Fruit fly (Drosophila melanogaster) whole organism, embryonic: ENCODE measurements around the gene Drice.
A peak's percentile ranks its signal among the peaks of the same experiment; 100 is the strongest.

Source experiments
- Atf-2 ChIP-seq: fragments of 200-800 bp; sonication (Bioruptor generic); optimal IDR thresholded peaks from 2 replicates; lab custom pipeline; 2016; ENCODE audit warnings: missing biosample characterization, missing genetic modification characterization
- CG10147 ChIP-seq: fragments of 200-800 bp; sonication (Bioruptor generic); optimal IDR thresholded peaks from 2 replicates; lab custom pipeline; 2019; ENCODE audit warnings: missing biosample characterization, mild to moderate bottlenecking, missing genetic modification characterization, moderate library complexity
- CG10274 ChIP-seq: fragments of 200-800 bp; sonication (Bioruptor generic); optimal IDR thresholded peaks from 3 replicates; lab custom pipeline; 2017; ENCODE audit warnings: missing biosample characterization, mild to moderate bottlenecking, missing genetic modification characterization
- CG10654 ChIP-seq: fragments of 200-800 bp; sonication (Bioruptor generic); optimal IDR thresholded peaks from 2 replicates; lab custom pipeline; 2016; ENCODE audit warnings: missing biosample characterization, missing genetic modification characterization
- CG11456 ChIP-seq: fragments of 200-800 bp; sonication (Bioruptor generic); IDR thresholded peaks from 3 replicates; pipeline ENCODE4 v1.3.6; 2022; ENCODE audit warnings: missing biosample characterization, missing genetic modification characterization
- CG13424 ChIP-seq: fragments of 200-800 bp; sonication (Bioruptor generic); optimal IDR thresholded peaks from 2 replicates; lab custom pipeline; 2019; ENCODE audit warnings: missing biosample characterization, mild to moderate bottlenecking, missing genetic modification characterization, moderate library complexity
- CG14441 ChIP-seq: fragments of 200-800 bp; sonication (Bioruptor generic); IDR thresholded peaks from 2 replicates; pipeline ENCODE4 v1.3.6; 2022; ENCODE audit warnings: missing biosample characterization, missing genetic modification characterization
- CG14710 ChIP-seq: fragments of 200-800 bp; sonication (Bioruptor generic); optimal IDR thresholded peaks from 3 replicates; lab custom pipeline; 2019; ENCODE audit warnings: missing biosample characterization, mild to moderate bottlenecking, missing genetic modification characterization, moderate library complexity
- CG14860 ChIP-seq: fragments of 200-800 bp; sonication (Bioruptor generic); IDR thresholded peaks from 3 replicates; pipeline ENCODE4 v1.3.6; 2022; ENCODE audit warnings: missing biosample characterization, missing genetic modification characterization; ENCODE audit not compliant: partially characterized antibody
- CG15011 ChIP-seq: fragments of 200-800 bp; sonication (Bioruptor generic); optimal IDR thresholded peaks from 3 replicates; lab custom pipeline; 2018; ENCODE audit warnings: missing biosample characterization, mild to moderate bottlenecking, missing genetic modification characterization
- CG15696 ChIP-seq: fragments of 200-800 bp; sonication (Bioruptor generic); optimal IDR thresholded peaks from 2 replicates; lab custom pipeline; 2019; ENCODE audit warnings: missing biosample characterization, mild to moderate bottlenecking, missing genetic modification characterization, moderate library complexity
- CG2116 ChIP-seq: fragments of 200-800 bp; sonication (Bioruptor generic); optimal IDR thresholded peaks from 3 replicates; lab custom pipeline; 2018; ENCODE audit warnings: missing biosample characterization, mild to moderate bottlenecking, missing genetic modification characterization
- CG2678 ChIP-seq: fragments of 200-800 bp; sonication (Bioruptor generic); optimal IDR thresholded peaks from 3 replicates; lab custom pipeline; 2019; ENCODE audit warnings: missing biosample characterization, mild to moderate bottlenecking, missing genetic modification characterization, moderate library complexity
- CG30403 ChIP-seq: fragments of 200-800 bp; sonication (Bioruptor generic); optimal IDR thresholded peaks from 3 replicates; lab custom pipeline; 2016; ENCODE audit warnings: missing biosample characterization, missing genetic modification characterization
- CG3995 ChIP-seq: fragments of 200-800 bp; sonication (Bioruptor generic); optimal IDR thresholded peaks from 3 replicates; lab custom pipeline; 2016; ENCODE audit warnings: missing biosample characterization, missing genetic modification characterization
- CG6654 ChIP-seq: fragments of 200-800 bp; sonication (Bioruptor generic); optimal IDR thresholded peaks from 2 replicates; lab custom pipeline; 2017; ENCODE audit warnings: missing biosample characterization, mild to moderate bottlenecking, missing genetic modification characterization
- CG6689 ChIP-seq: fragments of 200-800 bp; sonication (Bioruptor generic); IDR thresholded peaks from 2 replicates; pipeline ENCODE4 v1.3.6; 2022; ENCODE audit warnings: missing biosample characterization, missing genetic modification characterization
- CG7839 ChIP-seq: fragments of 200-800 bp; sonication (Bioruptor generic); optimal IDR thresholded peaks from 3 replicates; lab custom pipeline; 2018; ENCODE audit warnings: missing biosample characterization, mild to moderate bottlenecking, missing genetic modification characterization, moderate library complexity
- CG7928 ChIP-seq: fragments of 200-800 bp; sonication (Bioruptor generic); optimal IDR thresholded peaks from 2 replicates; lab custom pipeline; 2017; ENCODE audit warnings: missing biosample characterization, mild to moderate bottlenecking, missing genetic modification characterization
- CG8290 ChIP-seq, 3 experiments: fragments of 200-800 bp; sonication (Bioruptor generic); optimal IDR thresholded peaks; 2 replicates each; lab custom pipeline; 2016 to 2019; ENCODE audit warnings: missing biosample characterization in 3 of 3, missing genetic modification characterization in 3 of 3, mild to moderate bottlenecking in 2 of 3, moderate library complexity in 1 of 3
- CG8359 ChIP-seq: fragments of 200-800 bp; sonication (Bioruptor generic); optimal IDR thresholded peaks from 2 replicates; lab custom pipeline; 2017; ENCODE audit warnings: missing biosample characterization, mild to moderate bottlenecking, missing genetic modification characterization, borderline replicate concordance
- CG8765 ChIP-seq: fragments of 200-800 bp; sonication (Bioruptor generic); IDR thresholded peaks from 2 replicates; pipeline ENCODE4 v1.3.6; 2022; ENCODE audit warnings: missing biosample characterization, missing genetic modification characterization
- CG9727 ChIP-seq: fragments of 200-800 bp; sonication (Bioruptor generic); optimal IDR thresholded peaks from 3 replicates; lab custom pipeline; 2017; ENCODE audit warnings: missing biosample characterization, mild to moderate bottlenecking, missing genetic modification characterization
- CG9817 ChIP-seq: fragments of 200-800 bp; sonication (Bioruptor generic); optimal IDR thresholded peaks from 2 replicates; lab custom pipeline; 2018; ENCODE audit warnings: missing biosample characterization, mild to moderate bottlenecking, missing genetic modification characterization, moderate library complexity
- Chrac-16 ChIP-seq: fragments of 200-800 bp; sonication (Bioruptor generic); optimal IDR thresholded peaks from 3 replicates; lab custom pipeline; 2016; ENCODE audit warnings: missing biosample characterization, missing genetic modification characterization
- D ChIP-seq, 2 experiments: fragments of 200-800 bp in 1 of 2; fragments of >200 bp in 1 of 2; sonication (Bioruptor generic) in 1 of 2; optimal IDR thresholded peaks; 2 replicates in 1 of 2; 3 replicates in 1 of 2; lab custom pipeline; 2017; ENCODE audit warnings: mild to moderate bottlenecking in 1 of 2, missing biosample characterization in 1 of 2, missing genetic modification characterization in 1 of 2, missing genetic modification reagents in 1 of 2
- D19B ChIP-seq: fragments of 200-800 bp; sonication (Bioruptor generic); optimal IDR thresholded peaks from 2 replicates; lab custom pipeline; 2017; ENCODE audit warnings: missing biosample characterization, mild to moderate bottlenecking, missing genetic modification characterization
- Doc3 ChIP-seq: fragments of 200-800 bp; sonication (Bioruptor generic); IDR thresholded peaks from 3 replicates; pipeline ENCODE4 v1.3.6; 2022; ENCODE audit warnings: missing biosample characterization, missing genetic modification characterization; ENCODE audit not compliant: partially characterized antibody
- E2f2 ChIP-seq: fragments of 200-800 bp; sonication (Bioruptor generic); IDR thresholded peaks from 2 replicates; pipeline ENCODE4 v1.3.6; 2022; ENCODE audit warnings: missing biosample characterization, missing genetic modification characterization
- ERR ChIP-seq: fragments of 200-800 bp; sonication (Bioruptor generic); optimal IDR thresholded peaks from 2 replicates; lab custom pipeline; 2016; ENCODE audit warnings: missing biosample characterization, missing genetic modification characterization
- HLH54F ChIP-seq: fragments of 200-800 bp; sonication (Bioruptor generic); optimal IDR thresholded peaks from 3 replicates; lab custom pipeline; 2016; ENCODE audit warnings: missing biosample characterization, missing genetic modification characterization
- Mrtf ChIP-seq: fragments of 200-800 bp; sonication (Bioruptor generic); IDR thresholded peaks from 3 replicates; pipeline ENCODE4 v1.3.6; 2022; ENCODE audit warnings: missing biosample characterization, missing genetic modification characterization
- Usf ChIP-seq: fragments of 200-800 bp; sonication (Bioruptor generic); optimal IDR thresholded peaks from 2 replicates; lab custom pipeline; 2017; ENCODE audit warnings: missing genotype, missing biosample characterization, missing genetic modification characterization
- ash1 ChIP-seq: fragments of 200-800 bp; sonication (Bioruptor generic); optimal IDR thresholded peaks from 2 replicates; lab custom pipeline; 2018; ENCODE audit warnings: missing biosample characterization, mild to moderate bottlenecking, missing genetic modification characterization
- chinmo ChIP-seq: fragments of 200-800 bp; sonication (Bioruptor generic); IDR thresholded peaks from 4 replicates; pipeline ENCODE4 v1.3.6; 2022; ENCODE audit warnings: missing biosample characterization, missing genetic modification characterization; ENCODE audit not compliant: partially characterized antibody
- crc ChIP-seq: fragments of 200-800 bp; sonication (Bioruptor generic); optimal IDR thresholded peaks from 2 replicates; lab custom pipeline; 2016; ENCODE audit warnings: missing biosample characterization, missing genetic modification characterization
- kay ChIP-seq: fragments of 200-800 bp; sonication (Bioruptor generic); optimal IDR thresholded peaks from 2 replicates; lab custom pipeline; 2016; ENCODE audit warnings: missing biosample characterization, missing genetic modification characterization
- lilli ChIP-seq: fragments of 200-800 bp; sonication (Bioruptor generic); optimal IDR thresholded peaks from 3 replicates; lab custom pipeline; 2016; ENCODE audit warnings: missing biosample characterization, missing genetic modification characterization
- mam ChIP-seq: fragments of 200-800 bp; sonication (Bioruptor generic); optimal IDR thresholded peaks from 3 replicates; lab custom pipeline; 2016; ENCODE audit warnings: missing biosample characterization, missing genetic modification characterization
- nerfin-1 ChIP-seq: fragments of 200-800 bp; sonication (Bioruptor generic); optimal IDR thresholded peaks from 3 replicates; lab custom pipeline; 2019; ENCODE audit warnings: missing biosample characterization, mild to moderate bottlenecking, missing genetic modification characterization, moderate library complexity
- nmo ChIP-seq: fragments of 200-800 bp; sonication (Bioruptor generic); optimal IDR thresholded peaks from 2 replicates; lab custom pipeline; 2018; ENCODE audit warnings: missing biosample characterization, mild to moderate bottlenecking, missing genetic modification characterization, moderate library complexity
- phol ChIP-seq: fragments of 200-800 bp; sonication (Bioruptor generic); optimal IDR thresholded peaks from 3 replicates; lab custom pipeline; 2018; ENCODE audit warnings: missing biosample characterization, mild to moderate bottlenecking, missing genetic modification characterization, moderate library complexity
- sens ChIP-seq: fragments of 200-800 bp; sonication (Bioruptor generic); peaks from one replicate; lab custom pipeline; 2016; ENCODE audit warnings: missing biosample characterization, missing genetic modification characterization
- slp2 ChIP-seq: fragments of 200-800 bp; sonication (Bioruptor generic); optimal IDR thresholded peaks from 2 replicates; lab custom pipeline; 2016; ENCODE audit warnings: missing biosample characterization, missing genetic modification characterization
- sob ChIP-seq: fragments of 200-800 bp; sonication (Bioruptor generic); IDR thresholded peaks from 2 replicates; pipeline ENCODE4 v1.3.6; 2022; ENCODE audit warnings: missing biosample characterization, missing genetic modification characterization
- tap ChIP-seq: fragments of 200-800 bp; optimal IDR thresholded peaks from 3 replicates; lab custom pipeline; 2019; ENCODE audit warnings: missing biosample characterization, mild to moderate bottlenecking, missing genetic modification characterization, moderate library complexity
- tio ChIP-seq: fragments of 200-800 bp; sonication (Bioruptor generic); optimal IDR thresholded peaks from 2 replicates; lab custom pipeline; 2017; ENCODE audit warnings: missing biosample characterization, missing genetic modification characterization, inconsistent platforms

Gene Drice

dm6 chr3R:29772090-29772794 is 27.2 kb upstream of the Drice start (continued):
- TF ChIP-seq nmo (GFP tag; lab: Kevin White, UChicago) (peak; percentile 36), CG15011 (GFP tag; lab: Kevin White, UChicago) (peak; percentile 8), phol (tag; lab: Kevin White, UChicago) (peak; percentile 45), CG2116 (GFP tag; lab: Kevin White, UChicago) (no peak), CG11456 (GFP tag; lab: Robert Waterston, UW) (peak; percentile 58; the same call in 2 of the 3 replicates), CG10147 (GFP tag; lab: Kevin White, UChicago) (peak; percentile 40), CG8359 (peak; percentile 61), CG2678 (tag; lab: Kevin White, UChicago) (peak; percentile 73), CG6654 (GFP tag; lab: Kevin White, UChicago) (no peak), CG6689 (GFP tag; lab: Robert Waterston, UW) (peak; percentile 43; the same call in 1 of the 2 replicates), tio (GFP tag; lab: Kevin White, UChicago) (peak; percentile 62), CG14441 (GFP tag; lab: Robert Waterston, UW) (peak; percentile 42; the same call in 1 of the 2 replicates), crc (no peak), CG3995 (GFP tag; lab: Kevin White, UChicago) (peak; percentile 2), D (optimal IDR thresholded peaks at IDR 0.05; lab: Kevin White, UChicago) (no peak), D (GFP tag; optimal IDR thresholded peaks at IDR 0.05; lab: Kevin White, UChicago) (peak; percentile 6), CG7839 (tag; lab: Kevin White, UChicago) (peak; percentile 45), slp2 (GFP tag; lab: Kevin White, UChicago) (peak; percentile 13), CG14860 (GFP tag; lab: Robert Waterston, UW) (0 out of 3 replicates have a peak, but pooled peaks have one; percentile 15), nerfin-1 (tag; lab: Kevin White, UChicago) (no peak), CG15696 (tag; lab: Kevin White, UChicago) (peak; percentile 31), Atf-2 (no peak), ERR (no peak), kay (no peak), D19B (GFP tag; lab: Kevin White, UChicago) (peak; percentile 42), CG7928 (peak; percentile 89), E2f2 (GFP tag; lab: Robert Waterston, UW) (no peak), Chrac-16 (peak; percentile 14), CG8765 (peak; percentile 48; the same call in 1 of the 2 replicates), ash1 (GFP tag; lab: Kevin White, UChicago) (no peak), CG10654 (GFP tag; lab: Kevin White, UChicago) (peak; percentile 25), Doc3 (GFP tag; lab: Robert Waterston, UW) (peak; percentile 28; the same call in 1 of the 3 replicates), CG9727 (peak; percentile 69), sens (peak; percentile 91), CG10274 (GFP tag; lab: Kevin White, UChicago) (peak; percentile 15), CG14710 (tag; lab: Kevin White, UChicago) (peak; percentile 61), Mrtf (GFP tag; lab: Robert Waterston, UW) (0 out of 3 replicates have a peak, but pooled peaks have one; percentile 39), sob (GFP tag; lab: Robert Waterston, UW) (peak; percentile 54; the same call in 1 of the 2 replicates), tap (tag; lab: Kevin White, UChicago) (peak; percentile 1), CG30403 (GFP tag; lab: Kevin White, UChicago) (peak; percentile 64), lilli (GFP tag; lab: Kevin White, UChicago) (peak; percentile 20), Usf (peak; percentile 51), CG8290 (GFP tag; optimal IDR thresholded peaks at IDR 0.05; lab: Kevin White, UChicago) (peak; percentile 34), CG8290 (tag; optimal IDR thresholded peaks at IDR 0.05; lab: Kevin White, UChicago) (peak in 1 of 2 experiments; percentile 61), CG13424 (tag; lab: Kevin White, UChicago) (peak; percentile 15), chinmo (0 out of 4 replicates have a peak, but pooled peaks have one; percentile 8), CG9817 (tag; lab: Kevin White, UChicago) (peak; percentile 35), mam (peak; percentile 2), HLH54F (GFP tag; lab: Kevin White, UChicago) (peak; percentile 10)
